Fruit fly (Drosophila melanogaster): ENCODE measurements around the gene ssp7.

ssp7 gene

DNA sequence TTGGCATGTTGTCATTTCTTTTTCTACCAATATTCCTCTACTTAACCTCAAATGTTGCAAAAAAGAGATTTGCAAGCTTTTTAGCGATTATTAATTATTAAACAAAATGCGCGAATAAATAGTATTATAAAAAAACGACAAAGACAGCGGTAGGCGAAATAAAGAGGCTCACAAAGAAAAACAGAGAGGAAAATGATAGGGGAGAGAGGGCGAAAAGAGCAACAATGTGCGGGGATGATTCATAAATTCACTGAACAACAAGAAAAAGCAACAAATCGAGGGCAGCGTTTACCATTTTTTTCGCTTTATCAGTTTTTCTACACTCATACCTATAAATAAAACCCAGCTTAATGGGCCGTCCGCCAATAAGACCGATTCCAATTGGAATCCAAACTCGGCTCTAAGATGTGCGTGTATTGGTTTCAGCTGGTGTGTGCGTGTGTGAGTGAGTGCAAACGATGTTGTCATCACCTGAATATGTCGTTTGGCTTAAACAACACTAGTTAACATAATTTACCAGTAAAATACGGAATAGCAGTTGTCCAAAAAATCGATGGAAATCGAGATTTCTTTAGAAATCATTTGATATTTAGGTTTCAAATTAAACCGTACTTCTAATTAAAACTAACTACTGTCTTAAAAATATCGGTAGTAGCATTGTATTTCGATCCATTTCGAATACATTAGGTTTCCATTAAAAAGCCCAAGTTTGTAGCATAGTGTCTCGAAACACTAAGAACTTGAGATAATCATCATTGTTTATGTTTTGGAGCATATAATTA lies 15.9 kb upstream of the ssp7 start:
- TF ChIP-seq Mnt (GFP tag; optimal IDR thresholded peaks at IDR 0.05) (no peak), CG11617 (GFP tag; optimal IDR thresholded peaks at IDR 0.05) (no peak), tj (GFP tag; optimal IDR thresholded peaks at IDR 0.05) (peak; percentile 43), bab1 (GFP tag; optimal IDR thresholded peaks at IDR 0.05) (peak; percentile 10), cic (GFP tag; optimal IDR thresholded peaks at IDR 0.05) (peak; percentile 42), CG1620 (GFP tag; optimal IDR thresholded peaks at IDR 0.05) (no peak), Hr96 (GFP tag; optimal IDR thresholded peaks at IDR 0.05) (no peak), Crg-1 (GFP tag; optimal IDR thresholded peaks at IDR 0.05) (no peak), toe (GFP tag; optimal IDR thresholded peaks at IDR 0.05) (no peak), kay (GFP tag; ENCODE audit: borderline replicate concordance) (peak; percentile 36), CG5204 (GFP tag; optimal IDR thresholded peaks at IDR 0.05) (no peak)

DNA sequence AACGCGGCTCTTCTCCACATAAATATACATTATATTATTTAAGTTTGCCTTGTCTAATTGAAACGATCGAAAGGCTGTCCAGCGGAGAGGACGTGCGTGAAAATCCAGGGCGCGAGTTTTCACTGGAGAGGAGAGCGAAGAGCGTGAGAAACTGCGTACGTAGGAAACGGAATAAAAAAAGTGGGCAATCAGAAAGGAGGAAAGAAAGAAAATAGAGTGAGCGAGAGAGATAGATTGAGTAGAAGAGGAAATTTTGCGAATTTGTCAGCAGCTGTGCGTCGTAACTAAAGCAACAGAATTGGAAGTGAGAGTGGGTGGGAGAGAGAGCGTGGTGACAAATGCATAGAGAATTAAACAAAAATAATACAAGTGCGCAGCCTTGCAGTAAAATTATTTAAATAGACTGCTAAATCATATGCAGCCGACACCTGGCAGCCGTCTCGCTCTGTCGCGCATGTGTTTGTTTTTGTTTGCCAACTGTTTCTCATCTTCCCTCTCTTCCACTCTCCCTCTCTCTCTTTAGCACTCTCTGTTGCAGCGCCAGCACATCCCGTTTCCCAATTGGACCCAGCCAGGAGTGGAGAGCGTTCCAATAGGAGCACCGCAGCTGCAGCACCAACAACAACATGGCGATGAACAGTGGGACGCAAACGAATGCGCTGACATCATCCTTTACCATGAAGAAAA lies 14.6 kb upstream of the ssp7 start:
- peak; percentile 2 for TF ChIP-seq CG7101 (tag; optimal IDR thresholded peaks at IDR 0.05)
- TF ChIP-seq pad (GFP tag; optimal IDR thresholded peaks at IDR 0.05): peak; percentile 23
- peak; percentile 44 for TF ChIP-seq Mnt (GFP tag; optimal IDR thresholded peaks at IDR 0.05)
- no peak for TF ChIP-seq Clk (GFP tag; optimal IDR thresholded peaks at IDR 0.05)
- no peak for TF ChIP-seq kay (GFP tag; ENCODE audit: borderline replicate concordance)
- no peak for TF ChIP-seq bab1 (GFP tag; optimal IDR thresholded peaks at IDR 0.05)
- TF ChIP-seq tj (GFP tag; optimal IDR thresholded peaks at IDR 0.05): peak; percentile 57
- peak; percentile 37 for TF ChIP-seq Crg-1 (GFP tag; optimal IDR thresholded peaks at IDR 0.05)
- peak; percentile 14 for TF ChIP-seq cic (GFP tag; optimal IDR thresholded peaks at IDR 0.05)

DNA sequence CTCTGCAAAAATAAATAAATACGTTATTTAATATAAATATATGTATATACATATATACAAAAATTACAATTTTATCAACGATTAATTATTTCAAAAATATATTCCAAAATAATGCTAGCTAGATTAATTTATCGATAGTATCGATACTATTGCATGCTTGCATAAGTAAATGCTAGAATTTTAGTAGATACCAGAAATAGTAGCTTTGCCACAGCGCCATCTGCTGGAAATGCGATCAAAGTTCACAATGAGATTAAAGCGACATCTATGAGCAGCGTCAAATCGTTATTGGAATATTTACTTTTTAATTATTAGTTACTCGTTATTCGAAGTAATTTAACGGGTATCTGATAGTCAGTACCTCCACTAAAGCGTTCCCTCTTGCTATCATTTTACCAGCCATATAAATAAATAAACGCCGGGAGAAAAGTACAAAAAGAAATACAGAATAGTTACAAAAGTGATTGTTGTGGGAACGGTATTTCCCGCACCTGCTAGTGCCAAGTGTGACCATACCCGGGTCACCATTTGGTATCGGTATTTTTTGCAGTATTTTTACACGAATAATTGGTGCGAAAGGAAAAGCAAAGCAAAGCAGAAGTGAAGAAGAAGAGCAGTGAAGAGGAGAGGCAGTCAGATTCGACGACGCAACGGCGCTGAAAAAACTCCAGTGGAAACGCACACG lies 13.9 kb upstream of the ssp7 start, which contains the start of the genes rtv and Dlic:
TSS of gene rtv (minus strand) at position 165 of the 685 bp plus-strand sequence.
TSS of gene Dlic (plus strand) at position 596 of the 685 bp plus-strand sequence.
- TF ChIP-seq cnc (optimal IDR thresholded peaks at IDR 0.05) (no peak), kay (GFP tag; ENCODE audit: borderline replicate concordance) (peak; percentile 73), CG7045 (GFP tag; optimal IDR thresholded peaks at IDR 0.05) (no peak), Clk (GFP tag; optimal IDR thresholded peaks at IDR 0.05) (no peak), CG11617 (GFP tag; optimal IDR thresholded peaks at IDR 0.05) (no peak), tj (GFP tag; optimal IDR thresholded peaks at IDR 0.05) (no peak), Crg-1 (GFP tag; optimal IDR thresholded peaks at IDR 0.05) (no peak), pad (GFP tag; optimal IDR thresholded peaks at IDR 0.05) (peak; percentile 50), CG14711 (tag; optimal IDR thresholded peaks at IDR 0.05) (no peak), CG5204 (GFP tag; optimal IDR thresholded peaks at IDR 0.05) (peak; percentile 23), toe (GFP tag; optimal IDR thresholded peaks at IDR 0.05) (no peak), cic (GFP tag; optimal IDR thresholded peaks at IDR 0.05) (no peak), Hr96 (GFP tag; optimal IDR thresholded peaks at IDR 0.05) (no peak), CG1620 (GFP tag; optimal IDR thresholded peaks at IDR 0.05) (peak; percentile 19), bab1 (GFP tag; optimal IDR thresholded peaks at IDR 0.05) (peak; percentile 5), CG7101 (tag; optimal IDR thresholded peaks at IDR 0.05) (peak; percentile 23), Mnt (GFP tag; optimal IDR thresholded peaks at IDR 0.05) (peak; percentile 12), ovo (GFP tag; optimal IDR thresholded peaks at IDR 0.05) (peak; percentile 21), CG33017 (tag; optimal IDR thresholded peaks at IDR 0.05) (no peak), CG12768 (GFP tag; optimal IDR thresholded peaks at IDR 0.05) (no peak)

DNA sequence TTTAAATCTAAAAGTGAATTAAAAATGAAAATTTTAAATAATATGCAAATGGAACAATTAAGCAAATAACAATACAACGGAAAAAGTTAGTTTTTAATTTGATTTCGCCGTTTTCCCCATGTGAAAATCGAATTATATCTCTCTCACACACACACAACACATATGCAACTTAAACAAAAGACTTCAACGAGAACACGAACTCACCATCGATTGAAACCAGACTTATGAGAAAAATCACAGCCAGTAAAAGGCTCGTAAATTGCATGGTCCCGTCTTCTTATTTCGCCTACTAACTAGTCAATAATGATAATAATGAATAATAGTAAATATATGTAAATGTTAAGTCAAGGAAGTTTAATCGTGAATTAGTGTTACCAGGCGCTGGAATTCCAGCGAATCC lies 13.3 kb upstream of the ssp7 start:
- TF ChIP-seq tj (GFP tag; optimal IDR thresholded peaks at IDR 0.05) (no peak), kay (GFP tag; ENCODE audit: borderline replicate concordance) (peak; percentile 49)

DNA sequence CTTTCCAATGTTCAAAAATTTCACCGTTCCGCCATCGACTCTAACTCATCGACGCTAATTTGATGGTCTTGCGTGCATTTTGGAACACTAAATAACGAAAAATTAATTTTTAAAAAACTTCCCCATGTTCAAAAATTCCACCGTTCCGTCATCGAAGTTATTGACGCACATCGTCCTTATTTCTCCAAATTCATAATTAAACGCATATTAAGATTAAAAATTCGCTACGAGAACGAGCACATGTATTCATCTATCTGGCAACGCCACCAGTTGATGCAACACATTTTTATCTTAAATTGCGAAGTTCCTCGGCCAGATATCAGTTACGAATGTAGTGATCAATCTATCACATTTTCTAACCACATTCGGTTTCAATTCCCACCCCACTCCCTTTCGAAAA lies 9.1 kb upstream of the ssp7 start, which contains the start of gene Lint-1:
TSS of gene Lint-1 (plus strand) at position 123 of the 400 bp plus-strand sequence.
- TF ChIP-seq ovo (GFP tag; optimal IDR thresholded peaks at IDR 0.05) (peak; percentile 6), CG5204 (GFP tag; optimal IDR thresholded peaks at IDR 0.05) (peak; percentile 31), CG33017 (tag; optimal IDR thresholded peaks at IDR 0.05) (no peak), toe (GFP tag; optimal IDR thresholded peaks at IDR 0.05) (peak; percentile 37), Hr96 (GFP tag; optimal IDR thresholded peaks at IDR 0.05) (no peak), pad (GFP tag; optimal IDR thresholded peaks at IDR 0.05) (no peak), cic (GFP tag; optimal IDR thresholded peaks at IDR 0.05) (no peak), kay (GFP tag; ENCODE audit: borderline replicate concordance) (no peak), bab1 (GFP tag; optimal IDR thresholded peaks at IDR 0.05) (peak; percentile 19), Crg-1 (GFP tag; optimal IDR thresholded peaks at IDR 0.05) (no peak), cnc (optimal IDR thresholded peaks at IDR 0.05) (no peak), CG7101 (tag; optimal IDR thresholded peaks at IDR 0.05) (peak; percentile 33), CG11617 (GFP tag; optimal IDR thresholded peaks at IDR 0.05) (no peak), CG1620 (GFP tag; optimal IDR thresholded peaks at IDR 0.05) (peak; percentile 66), CG12768 (GFP tag; optimal IDR thresholded peaks at IDR 0.05) (no peak), CG14711 (tag; optimal IDR thresholded peaks at IDR 0.05) (no peak), tj (GFP tag; optimal IDR thresholded peaks at IDR 0.05) (peak; percentile 21), Clk (GFP tag; optimal IDR thresholded peaks at IDR 0.05) (no peak), Mnt (GFP tag; optimal IDR thresholded peaks at IDR 0.05) (peak; percentile 89), CG7045 (GFP tag; optimal IDR thresholded peaks at IDR 0.05) (no peak)

Data from whole organism, adult.